Worm (Caenorhabditis elegans) whole organism, young adult: ENCODE results near the gene cids-1.

Experiments used
- B0019.2 ChIP-seq: fragments of 200-800 bp; sonication (Bioruptor generic); conservative IDR thresholded peaks from 2 replicates; pipeline ENCODE4 v1.3.6; 2022; ENCODE audit warnings: missing genetic modification reagents, missing genetic modification characterization, missing compliant biosample characterization
- B0035.1 ChIP-seq: sonication (generic microtip); optimal IDR thresholded peaks from 2 replicates; lab custom pipeline; 2016; ENCODE audit warnings: missing genetic modification characterization, mild to moderate bottlenecking, missing compliant biosample characterization, missing genotype, missing genetic modification reagents
- B0261.1 ChIP-seq: sonication (generic microtip); optimal IDR thresholded peaks from 2 replicates; lab custom pipeline; 2016; ENCODE audit warnings: mild to moderate bottlenecking, missing genetic modification characterization, moderate library complexity, missing compliant biosample characterization
- F10E7.11 ChIP-seq: sonication (generic microtip); optimal IDR thresholded peaks from 2 replicates; lab custom pipeline; 2017; ENCODE audit warnings: mild to moderate bottlenecking, missing genetic modification characterization, moderate library complexity, missing compliant biosample characterization
- F22D6.2 ChIP-seq: sonication (generic microtip); optimal IDR thresholded peaks from 2 replicates; lab custom pipeline; 2016; ENCODE audit warnings: mild to moderate bottlenecking, missing genetic modification characterization, missing compliant biosample characterization
- F37B4.10 ChIP-seq: fragments of 200-800 bp; sonication (Bioruptor generic); IDR thresholded peaks from 2 replicates; pipeline ENCODE4 v1.3.6; 2022; ENCODE audit warnings: missing genetic modification characterization, missing compliant biosample characterization
- F57C9.4 ChIP-seq: sonication (generic microtip); optimal IDR thresholded peaks from 2 replicates; lab custom pipeline; 2017; ENCODE audit warnings: mild to moderate bottlenecking, missing genetic modification characterization, missing compliant biosample characterization
- K11D2.4 ChIP-seq: fragments of 200-800 bp; sonication (Bioruptor generic); IDR thresholded peaks from 2 replicates; pipeline ENCODE4 v1.3.6; 2022; ENCODE audit warnings: missing genetic modification reagents, missing genetic modification characterization, missing compliant biosample characterization
- K12H6.12 ChIP-seq: fragments of 200-800 bp; sonication (Bioruptor generic); optimal IDR thresholded peaks from 2 replicates; lab custom pipeline; 2018; ENCODE audit warnings: mild to moderate bottlenecking, missing genetic modification characterization, missing compliant biosample characterization
- Y53F4B.3 ChIP-seq: fragments of 200-800 bp; sonication (Bioruptor generic); IDR thresholded peaks from 2 replicates; pipeline ENCODE4 v1.3.6; 2022; ENCODE audit warnings: missing genetic modification reagents, missing genetic modification characterization, missing compliant biosample characterization
- Y53G8AR.9 ChIP-seq: fragments of 200-800 bp; sonication (Bioruptor generic); conservative IDR thresholded peaks from 2 replicates; pipeline ENCODE4 v1.3.6; 2022; ENCODE audit warnings: missing genetic modification reagents, missing genetic modification characterization, missing compliant biosample characterization
- Y56A3A.18 ChIP-seq: fragments of 200-800 bp; sonication (Bioruptor generic); IDR thresholded peaks from 2 replicates; pipeline ENCODE4 v1.3.6; 2022; ENCODE audit warnings: missing genetic modification reagents, missing genetic modification characterization, missing compliant biosample characterization
- aptf-2 ChIP-seq: fragments of 200-800 bp; sonication (Bioruptor generic); conservative IDR thresholded peaks from 2 replicates; pipeline ENCODE4 v1.3.6; 2022; ENCODE audit warnings: missing genetic modification reagents, missing genetic modification characterization, missing compliant biosample characterization
- atf-7 ChIP-seq: sonication (generic microtip); optimal IDR thresholded peaks from 2 replicates; lab custom pipeline; 2017; ENCODE audit warnings: mild to moderate bottlenecking, missing genetic modification characterization, missing compliant biosample characterization
- attf-3 ChIP-seq: fragments of 200-800 bp; sonication (Bioruptor generic); conservative IDR thresholded peaks from 2 replicates; pipeline ENCODE4 v1.3.6; 2022; ENCODE audit warnings: missing genetic modification reagents, missing genetic modification characterization, missing compliant biosample characterization
- bed-1 ChIP-seq: fragments of 200-800 bp; sonication (Bioruptor generic); IDR thresholded peaks from 2 replicates; pipeline ENCODE4 v1.3.6; 2022; ENCODE audit warnings: missing genetic modification reagents, missing genetic modification characterization, missing compliant biosample characterization
- cebp-2 ChIP-seq: fragments of 200-800 bp; sonication (Bioruptor generic); IDR thresholded peaks from 2 replicates; pipeline ENCODE4 v1.3.6; 2022; ENCODE audit warnings: missing genetic modification characterization, missing compliant biosample characterization
- chd-7 ChIP-seq: sonication (generic microtip); optimal IDR thresholded peaks from 2 replicates; lab custom pipeline; 2016; ENCODE audit warnings: mild to moderate bottlenecking, missing genetic modification characterization, moderate library complexity, missing compliant biosample characterization
- dpl-1 ChIP-seq: fragments of 150-350 bp; optimal IDR thresholded peaks from 2 replicates; lab custom pipeline; 2014; ENCODE audit warnings: missing biosample characterization, missing genetic modification reagents, missing genetic modification characterization
- egl-44 ChIP-seq: fragments of 200-800 bp; sonication (Bioruptor generic); IDR thresholded peaks from 2 replicates; pipeline ENCODE4 v1.3.6; 2022; ENCODE audit warnings: missing genetic modification reagents, missing genetic modification characterization, missing compliant biosample characterization
- egrh-3 ChIP-seq: fragments of 200-800 bp; sonication (Bioruptor generic); IDR thresholded peaks from 2 replicates; pipeline ENCODE4 v1.3.6; 2022; ENCODE audit warnings: missing genetic modification reagents, missing genetic modification characterization, missing compliant biosample characterization
- fkh-3 ChIP-seq: sonication (generic microtip); optimal IDR thresholded peaks from 2 replicates; lab custom pipeline; 2016; ENCODE audit warnings: mild to moderate bottlenecking, missing genetic modification characterization, missing compliant biosample characterization
- hlh-12 ChIP-seq: sonication (generic microtip); optimal IDR thresholded peaks from 2 replicates; lab custom pipeline; 2016; ENCODE audit warnings: missing genetic modification characterization, missing compliant biosample characterization
- hmg-1.2 ChIP-seq: fragments of 200-800 bp; sonication (Bioruptor generic); IDR thresholded peaks from 2 replicates; pipeline ENCODE4 v1.3.6; 2022; ENCODE audit warnings: missing genetic modification reagents, missing genetic modification characterization, missing compliant biosample characterization
- hrde-1 ChIP-seq: sonication (generic microtip); optimal IDR thresholded peaks from 2 replicates; lab custom pipeline; 2016; ENCODE audit warnings: missing genetic modification characterization, mild to moderate bottlenecking, missing compliant biosample characterization, moderate library complexity, missing genotype, missing genetic modification reagents, borderline replicate concordance
- lin-26 ChIP-seq: fragments of 200-800 bp; sonication (Bioruptor generic); IDR thresholded peaks from 2 replicates; pipeline ENCODE4 v1.3.6; 2022; ENCODE audit warnings: missing genetic modification reagents, missing genetic modification characterization, missing compliant biosample characterization
- lin-54 ChIP-seq: fragments of 200-800 bp; sonication (Bioruptor generic); optimal IDR thresholded peaks from 2 replicates; lab custom pipeline; 2018; ENCODE audit warnings: mild to moderate bottlenecking, missing genetic modification characterization, missing compliant biosample characterization
- madf-6 ChIP-seq: fragments of 200-800 bp; sonication (Bioruptor generic); IDR thresholded peaks from 2 replicates; pipeline ENCODE4 v1.3.6; 2022; ENCODE audit warnings: missing genetic modification reagents, missing genetic modification characterization, missing compliant biosample characterization
- mel-28 ChIP-seq: sonication (generic microtip); optimal IDR thresholded peaks from 2 replicates; lab custom pipeline; 2016; ENCODE audit warnings: borderline replicate concordance, mild to moderate bottlenecking, missing genetic modification characterization, missing compliant biosample characterization
- mxl-1 ChIP-seq: sonication (generic microtip); optimal IDR thresholded peaks from 2 replicates; lab custom pipeline; 2016; ENCODE audit warnings: missing genetic modification characterization, missing compliant biosample characterization
- nfya-2 ChIP-seq: fragments of 200-800 bp; sonication (Bioruptor generic); IDR thresholded peaks from 2 replicates; pipeline ENCODE4 v1.3.6; 2022; ENCODE audit warnings: missing genetic modification reagents, missing genetic modification characterization, missing compliant biosample characterization
- nfyb-1 ChIP-seq: fragments of 200-800 bp; sonication (Bioruptor generic); IDR thresholded peaks from 2 replicates; pipeline ENCODE4 v1.3.6; 2022; ENCODE audit warnings: missing genetic modification reagents, missing genetic modification characterization, missing compliant biosample characterization
- nhr-120 ChIP-seq: fragments of 200-800 bp; sonication (Bioruptor generic); IDR thresholded peaks from 2 replicates; pipeline ENCODE4 v1.3.6; 2022; ENCODE audit warnings: missing genetic modification characterization, missing compliant biosample characterization
- nhr-27 ChIP-seq: fragments of 200-800 bp; sonication (Bioruptor generic); optimal IDR thresholded peaks from 2 replicates; lab custom pipeline; 2018; ENCODE audit warnings: mild to moderate bottlenecking, missing genetic modification characterization, moderate library complexity, missing compliant biosample characterization
- nhr-90 ChIP-seq: sonication (generic microtip); optimal IDR thresholded peaks from 2 replicates; lab custom pipeline; 2016; ENCODE audit warnings: missing genotype, mild to moderate bottlenecking, missing genetic modification characterization, missing compliant biosample characterization
- sea-2 ChIP-seq: fragments of 200-800 bp; sonication (Bioruptor generic); IDR thresholded peaks from 2 replicates; pipeline ENCODE4 v1.3.6; 2022; ENCODE audit warnings: missing genetic modification characterization, missing compliant biosample characterization
- somi-1 ChIP-seq: fragments of 200-800 bp; sonication (Bioruptor generic); optimal IDR thresholded peaks from 2 replicates; lab custom pipeline; 2018; ENCODE audit warnings: mild to moderate bottlenecking, missing genetic modification characterization, missing compliant biosample characterization
- tlf-1 ChIP-seq: fragments of 200-800 bp; sonication (Bioruptor generic); optimal IDR thresholded peaks from 2 replicates; lab custom pipeline; 2018; ENCODE audit warnings: mild to moderate bottlenecking, missing genetic modification characterization, missing compliant biosample characterization
- ztf-22 ChIP-seq: fragments of 200-800 bp; sonication (Bioruptor generic); optimal IDR thresholded peaks from 2 replicates; lab custom pipeline; 2018; ENCODE audit warnings: mild to moderate bottlenecking, missing genetic modification characterization, moderate library complexity, missing compliant biosample characterization
- ztf-26 ChIP-seq: sonication (generic microtip); optimal IDR thresholded peaks from 2 replicates; lab custom pipeline; 2017; ENCODE audit warnings: missing genetic modification characterization, missing compliant biosample characterization
- ztf-28 ChIP-seq: fragments of 200-800 bp; sonication (Bioruptor generic); IDR thresholded peaks from 2 replicates; pipeline ENCODE4 v1.3.6; 2022; ENCODE audit warnings: missing genetic modification reagents, missing genetic modification characterization, missing compliant biosample characterization

The cids-1 gene

DNA sequence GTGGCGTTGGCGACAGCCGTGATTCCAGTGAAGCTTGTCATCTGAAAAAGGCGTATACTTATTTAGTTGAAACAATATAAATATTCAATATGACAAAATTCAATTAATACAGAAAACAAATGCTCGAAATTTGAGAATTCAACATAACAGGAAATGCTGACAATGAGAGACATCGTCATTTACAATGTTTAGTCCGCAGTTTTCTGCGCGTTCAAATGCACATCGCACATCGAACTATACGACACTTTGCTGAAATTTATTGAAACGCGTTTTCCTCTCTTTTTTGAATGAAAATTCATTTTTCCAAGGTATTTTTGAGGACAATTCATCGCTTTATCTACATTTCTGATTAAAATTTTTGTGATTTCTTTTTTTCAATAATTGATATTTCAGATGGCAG, at the start of gene cids-1, which contains the start of gene pbs-6:
TSS of gene cids-1 (plus strand) at position 394 of the 400 bp plus-strand sequence.
TSS of gene pbs-6 (minus strand) at position 41 of the 400 bp plus-strand sequence.
- TF ChIP-seq nfyb-1 (GFP tag; lab: Robert Waterston, UW) = no peak
- TF ChIP-seq nfya-2 (GFP tag; lab: Robert Waterston, UW) = no peak
- TF ChIP-seq somi-1 = no peak
- no peak for TF ChIP-seq sea-2
- TF ChIP-seq hmg-1.2 (GFP tag; lab: Robert Waterston, UW) = peak; percentile 13; the same call in 1 of the 2 replicates

ce11 chrIII:8199060-8199459, 45.2 kb upstream of the cids-1 start:
- TF ChIP-seq B0019.2 (GFP tag; lab: Robert Waterston, UW) (no peak), nhr-27 (tag; lab: Kevin White, UChicago) (no peak), attf-3 (GFP tag; lab: Robert Waterston, UW) (no peak), K11D2.4 (GFP tag; lab: Robert Waterston, UW) (no peak), ztf-26 (tag; lab: Kevin White, UChicago) (no peak), F37B4.10 (GFP tag; lab: Robert Waterston, UW) (no peak), B0035.1 (no peak), mel-28 (tag; lab: Kevin White, UChicago) (no peak)

DNA sequence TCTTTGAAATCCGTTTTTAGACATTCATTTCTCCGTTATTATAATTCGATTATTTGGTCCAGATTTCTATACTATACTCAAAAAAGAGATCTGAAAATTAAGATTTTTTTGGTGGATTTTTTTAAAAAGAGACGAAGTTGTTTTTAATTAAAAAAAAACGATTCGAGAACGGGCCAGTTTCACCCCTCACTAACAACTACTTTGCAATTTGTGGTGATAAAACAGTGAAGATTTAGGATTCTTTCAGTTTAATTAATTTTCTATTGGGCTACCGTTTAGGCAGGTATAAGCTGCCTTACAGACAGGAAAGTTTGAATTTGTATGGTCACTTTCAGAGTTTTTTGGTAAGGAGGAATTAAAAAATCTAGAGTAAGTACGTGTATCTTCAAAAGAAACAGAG, 43.1 kb upstream of the cids-1 start, which contains the start of gene unc-36:
TSS of gene unc-36 (minus strand) at position 101 of the 400 bp plus-strand sequence.
- TF ChIP-seq hmg-1.2 (GFP tag; lab: Robert Waterston, UW) = no peak
- TF ChIP-seq tlf-1 (GFP tag; lab: Kevin White, UChicago) = no peak
- no peak for TF ChIP-seq F22D6.2 (tag; lab: Kevin White, UChicago)
- TF ChIP-seq hlh-12 (tag; lab: Kevin White, UChicago) = no peak
- TF ChIP-seq F10E7.11 (tag; lab: Kevin White, UChicago) = no peak
- no peak for TF ChIP-seq Y53G8AR.9 (GFP tag; lab: Robert Waterston, UW)
- no peak for TF ChIP-seq egrh-3 (GFP tag; lab: Robert Waterston, UW)
- no peak for TF ChIP-seq aptf-2 (GFP tag; lab: Robert Waterston, UW)
- no peak for TF ChIP-seq mxl-1 (tag; lab: Kevin White, UChicago)
- no peak for TF ChIP-seq lin-54 (GFP tag; lab: Kevin White, UChicago)
- no peak for TF ChIP-seq bed-1 (GFP tag; lab: Robert Waterston, UW)
- no peak for TF ChIP-seq B0261.1 (tag; lab: Kevin White, UChicago)
- TF ChIP-seq ztf-28 = no peak
- no peak for TF ChIP-seq fkh-3 (tag; lab: Kevin White, UChicago)
- TF ChIP-seq Y53F4B.3 = no peak

DNA sequence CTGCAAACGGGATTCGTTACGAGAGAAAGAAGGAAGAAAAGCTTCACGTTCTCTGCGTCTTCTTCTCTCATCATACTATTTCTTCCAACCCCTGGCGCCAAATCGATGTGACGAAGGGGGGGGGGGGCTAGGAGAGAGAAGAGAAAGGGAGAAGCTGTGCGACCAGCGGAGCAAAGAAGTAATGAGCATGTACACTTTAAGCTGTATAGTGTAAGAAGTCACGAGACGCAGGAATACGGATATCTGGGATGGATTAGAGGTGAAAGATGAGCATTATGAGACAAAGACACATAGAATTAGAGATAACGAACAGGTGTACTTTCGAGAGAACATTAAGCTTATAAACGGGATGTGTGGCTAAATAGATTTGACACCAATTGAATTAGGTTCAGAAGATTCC, 42.5 kb upstream of the cids-1 start:
- TF ChIP-seq K12H6.12 (tag; lab: Kevin White, UChicago) = peak; percentile 65
- no peak for TF ChIP-seq ztf-22 (GFP tag; lab: Kevin White, UChicago)
- TF ChIP-seq B0035.1 = no peak

ce11 chrIII:8202754-8203153, 41.5 kb upstream of the cids-1 start, which contains the start of gene snb-5:
Gene snb-5 (plus strand): TSS chrIII:8203054.
- TF ChIP-seq lin-54 (GFP tag; lab: Kevin White, UChicago) = no peak

ce11 chrIII:8209775-8210174, 34.5 kb upstream of the cids-1 start, which contains the start of gene C30A5.10:
Gene C30A5.10 (minus strand): TSS chrIII:8209875.
- TF ChIP-seq B0019.2 (GFP tag; lab: Robert Waterston, UW) (no peak), atf-7 (tag; lab: Kevin White, UChicago) (no peak), nhr-120 (GFP tag; lab: Robert Waterston, UW) (no peak), nhr-90 (tag; lab: Kevin White, UChicago) (no peak), hmg-1.2 (GFP tag; lab: Robert Waterston, UW) (no peak), mxl-1 (tag; lab: Kevin White, UChicago) (no peak), dpl-1 (GFP tag; lab: Kevin White, UChicago) (no peak), attf-3 (GFP tag; lab: Robert Waterston, UW) (no peak), madf-6 (no peak), B0035.1 (no peak), cebp-2 (no peak), hrde-1 (tag; lab: Kevin White, UChicago) (no peak), Y56A3A.18 (GFP tag; lab: Robert Waterston, UW) (no peak), lin-26 (GFP tag; lab: Robert Waterston, UW) (no peak), egl-44 (no peak), F57C9.4 (tag; lab: Kevin White, UChicago) (no peak), chd-7 (tag; lab: Kevin White, UChicago) (no peak)
